Fruit fly (Drosophila melanogaster) whole organism, embryonic: ENCODE data around the gene RpL32.

Experiments
- ATbp ChIP-seq: fragments of 200-800 bp; sonication (Bioruptor generic); optimal IDR thresholded peaks from 2 replicates; lab custom pipeline; 2017; ENCODE audit warnings: missing biosample characterization, mild to moderate bottlenecking, missing genetic modification characterization, missing genetic modification reagents
- Atf3 ChIP-seq: fragments of 200-800 bp; sonication (Bioruptor generic); optimal IDR thresholded peaks from 3 replicates; lab custom pipeline; 2016; ENCODE audit warnings: missing biosample characterization, missing genetic modification characterization
- Blimp-1 ChIP-seq: fragments of 200-800 bp; sonication (Bioruptor generic); optimal IDR thresholded peaks from 3 replicates; lab custom pipeline; 2018; ENCODE audit warnings: missing biosample characterization, missing genetic modification characterization, mild to moderate bottlenecking, moderate library complexity, missing genetic modification reagents
- C15 ChIP-seq: fragments of 200-800 bp; sonication (Bioruptor generic); IDR thresholded peaks from 3 replicates; pipeline ENCODE4 v1.3.6; 2022; ENCODE audit warnings: missing biosample characterization, missing genetic modification characterization
- CG10366 ChIP-seq: fragments of 200-800 bp; sonication (Bioruptor generic); IDR thresholded peaks from 2 replicates; pipeline ENCODE4 v1.3.6; 2022; ENCODE audit warnings: missing biosample characterization, missing genetic modification characterization
- CG10654 ChIP-seq: fragments of 200-800 bp; sonication (Bioruptor generic); optimal IDR thresholded peaks from 2 replicates; lab custom pipeline; 2016; ENCODE audit warnings: missing biosample characterization, missing genetic modification characterization
- CG10979 ChIP-seq: fragments of 200-800 bp; sonication (Bioruptor generic); optimal IDR thresholded peaks from 2 replicates; lab custom pipeline; 2018; ENCODE audit warnings: missing biosample characterization, mild to moderate bottlenecking, missing genetic modification characterization, moderate library complexity
- CG13624 ChIP-seq: fragments of 200-800 bp; sonication (Bioruptor generic); optimal IDR thresholded peaks from 2 replicates; lab custom pipeline; 2016; ENCODE audit warnings: missing biosample characterization, missing genetic modification characterization
- CG14014 ChIP-seq: fragments of 200-800 bp; sonication (Bioruptor generic); IDR thresholded peaks from 2 replicates; pipeline ENCODE4 v1.3.6; 2022; ENCODE audit warnings: missing biosample characterization, missing genetic modification characterization
- CG15011 ChIP-seq: fragments of 200-800 bp; sonication (Bioruptor generic); optimal IDR thresholded peaks from 3 replicates; lab custom pipeline; 2018; ENCODE audit warnings: missing biosample characterization, mild to moderate bottlenecking, missing genetic modification characterization
- CG15073 ChIP-seq: fragments of 200-800 bp; sonication (Bioruptor generic); optimal IDR thresholded peaks from 2 replicates; lab custom pipeline; 2016; ENCODE audit warnings: missing biosample characterization, missing genetic modification characterization
- CG15479 ChIP-seq: fragments of 200-800 bp; sonication (Bioruptor generic); optimal IDR thresholded peaks from 3 replicates; lab custom pipeline; 2019; ENCODE audit warnings: missing biosample characterization, mild to moderate bottlenecking, missing genetic modification characterization, moderate library complexity
- CG15514 ChIP-seq: fragments of 200-800 bp; sonication (Bioruptor generic); optimal IDR thresholded peaks from 3 replicates; lab custom pipeline; 2017; ENCODE audit warnings: missing biosample characterization, missing genetic modification characterization, mild to moderate bottlenecking, moderate library complexity, missing genetic modification reagents
- CG2129 ChIP-seq: fragments of 200-800 bp; sonication (Bioruptor generic); IDR thresholded peaks from 2 replicates; pipeline ENCODE4 v1.3.6; 2022; ENCODE audit warnings: missing biosample characterization, missing genetic modification characterization; ENCODE audit not compliant: partially characterized antibody
- CG2712 ChIP-seq: fragments of 200-800 bp; optimal IDR thresholded peaks from 3 replicates; lab custom pipeline; 2019; ENCODE audit warnings: missing biosample characterization, mild to moderate bottlenecking, missing genetic modification characterization, moderate library complexity
- CG30403 ChIP-seq: fragments of 200-800 bp; sonication (Bioruptor generic); optimal IDR thresholded peaks from 3 replicates; lab custom pipeline; 2016; ENCODE audit warnings: missing biosample characterization, missing genetic modification characterization
- CG4328 ChIP-seq: fragments of 200-800 bp; sonication (Bioruptor generic); optimal IDR thresholded peaks from 3 replicates; lab custom pipeline; 2017; ENCODE audit warnings: missing biosample characterization, missing genetic modification reagents, missing genetic modification characterization
- CG7745 ChIP-seq: fragments of 200-800 bp; sonication (Bioruptor generic); optimal IDR thresholded peaks from 2 replicates; lab custom pipeline; 2018; ENCODE audit warnings: missing biosample characterization, mild to moderate bottlenecking, missing genetic modification characterization, moderate library complexity
- CG8924 ChIP-seq: fragments of 200-800 bp; optimal IDR thresholded peaks from 3 replicates; lab custom pipeline; 2019; ENCODE audit warnings: missing biosample characterization, mild to moderate bottlenecking, missing genetic modification characterization, moderate library complexity
- CHES-1-like ChIP-seq: fragments of 200-800 bp; sonication (Bioruptor generic); optimal IDR thresholded peaks from 2 replicates; lab custom pipeline; 2016; ENCODE audit warnings: missing biosample characterization, missing genetic modification characterization
- CoRest ChIP-seq: fragments of 200-800 bp; sonication (Bioruptor generic); optimal IDR thresholded peaks from 3 replicates; lab custom pipeline; 2018; ENCODE audit warnings: missing biosample characterization, mild to moderate bottlenecking, missing genetic modification characterization, moderate library complexity
- Dip2 ChIP-seq: fragments of 200-800 bp; sonication (Bioruptor generic); IDR thresholded peaks from 2 replicates; pipeline ENCODE4 v1.3.6; 2022; ENCODE audit warnings: missing biosample characterization, missing genetic modification characterization
- Fer1 ChIP-seq: fragments of 200-800 bp; sonication (Bioruptor generic); optimal IDR thresholded peaks from 2 replicates; lab custom pipeline; 2017; ENCODE audit warnings: missing biosample characterization, mild to moderate bottlenecking, missing genetic modification characterization
- Fer3 ChIP-seq: fragments of 200-800 bp; sonication (Bioruptor generic); optimal IDR thresholded peaks from 2 replicates; lab custom pipeline; 2018; ENCODE audit warnings: missing biosample characterization, mild to moderate bottlenecking, missing genetic modification characterization, moderate library complexity
- GATAe ChIP-seq: fragments of 200-800 bp; sonication (Bioruptor generic); conservative IDR thresholded peaks from 2 replicates; pipeline ENCODE4 v1.3.6; 2022; ENCODE audit warnings: missing biosample characterization, missing genetic modification characterization
- Gug ChIP-seq: fragments of 200-800 bp; sonication (Bioruptor generic); IDR thresholded peaks from 4 replicates; pipeline ENCODE4 v1.3.6; 2022; ENCODE audit warnings: missing biosample characterization, missing genetic modification characterization
- H2.0 ChIP-seq: fragments of 200-800 bp; sonication (Bioruptor generic); IDR thresholded peaks from 2 replicates; pipeline ENCODE4 v1.3.6; 2022; ENCODE audit warnings: missing biosample characterization, missing genetic modification characterization
- Hey ChIP-seq: fragments of 200-800 bp; sonication (Bioruptor generic); optimal IDR thresholded peaks from 3 replicates; lab custom pipeline; 2018; ENCODE audit warnings: missing biosample characterization, mild to moderate bottlenecking, missing genetic modification characterization
- HmgD ChIP-seq: fragments of 200-800 bp; sonication (Bioruptor generic); optimal IDR thresholded peaks from 3 replicates; lab custom pipeline; 2016; ENCODE audit warnings: missing biosample characterization, missing genetic modification characterization
- Ssrp ChIP-seq: fragments of 200-800 bp; sonication (Bioruptor generic); optimal IDR thresholded peaks from 2 replicates; lab custom pipeline; 2018; ENCODE audit warnings: missing biosample characterization, mild to moderate bottlenecking, missing genetic modification characterization, moderate library complexity
- TFAM ChIP-seq: fragments of 200-800 bp; sonication (Bioruptor generic); optimal IDR thresholded peaks from 2 replicates; lab custom pipeline; 2017; ENCODE audit warnings: missing biosample characterization, missing genetic modification characterization, inconsistent platforms
- Tbp ChIP-seq: fragments of >200 bp; optimal IDR thresholded peaks from 2 replicates; lab custom pipeline; 2018; ENCODE audit warnings: missing biosample characterization, missing genetic modification characterization
- ab ChIP-seq: fragments of 200-800 bp; sonication (Bioruptor generic); optimal IDR thresholded peaks from 2 replicates; lab custom pipeline; 2016; ENCODE audit warnings: missing biosample characterization, missing genetic modification characterization
- btn ChIP-seq: fragments of 200-800 bp; sonication (Bioruptor generic); optimal IDR thresholded peaks from 2 replicates; lab custom pipeline; 2016; ENCODE audit warnings: missing biosample characterization, missing genetic modification characterization
- cad ChIP-seq: fragments of >200 bp; optimal IDR thresholded peaks from 2 replicates; lab custom pipeline; 2017; ENCODE audit warnings: missing biosample characterization, missing genetic modification characterization
- corto ChIP-seq: fragments of 200-800 bp; sonication (Bioruptor generic); optimal IDR thresholded peaks from 2 replicates; lab custom pipeline; 2016; ENCODE audit warnings: missing biosample characterization, mild to moderate bottlenecking, missing genetic modification characterization, moderate library complexity
- danr ChIP-seq: fragments of 200-800 bp; sonication (Bioruptor generic); IDR thresholded peaks from 2 replicates; pipeline ENCODE4 v1.3.6; 2022; ENCODE audit warnings: missing biosample characterization, missing genetic modification characterization
- dm ChIP-seq: fragments of 200-800 bp; sonication (Bioruptor generic); optimal IDR thresholded peaks from 3 replicates; lab custom pipeline; 2016; ENCODE audit warnings: missing biosample characterization, missing genetic modification characterization
- emc ChIP-seq: fragments of 200-800 bp; sonication (Bioruptor generic); optimal IDR thresholded peaks from 2 replicates; lab custom pipeline; 2016; ENCODE audit warnings: missing biosample characterization, missing genetic modification characterization
- en ChIP-seq: fragments of 200-800 bp; sonication (Bioruptor generic); optimal IDR thresholded peaks from 2 replicates; lab custom pipeline; 2016; ENCODE audit warnings: missing biosample characterization, missing genetic modification characterization
- gro ChIP-seq: fragments of 200-800 bp; sonication (Bioruptor generic); optimal IDR thresholded peaks from 2 replicates; lab custom pipeline; 2016; ENCODE audit warnings: missing biosample characterization, missing genetic modification characterization
- gsb ChIP-seq: fragments of 200-800 bp; sonication (Bioruptor generic); IDR thresholded peaks from 2 replicates; pipeline ENCODE4 v1.3.6; 2022; ENCODE audit warnings: missing biosample characterization, missing genetic modification characterization
- gt ChIP-seq: fragments of 200-800 bp; sonication (Bioruptor generic); IDR thresholded peaks from 2 replicates; pipeline ENCODE4 v1.3.6; 2022; ENCODE audit warnings: missing biosample characterization, missing genetic modification characterization
- hth ChIP-seq: fragments of >200 bp; optimal IDR thresholded peaks from 2 replicates; lab custom pipeline; 2017; ENCODE audit warnings: inconsistent platforms
- mirr ChIP-seq: fragments of 200-800 bp; sonication (Bioruptor generic); optimal IDR thresholded peaks from 3 replicates; lab custom pipeline; 2018; ENCODE audit warnings: missing biosample characterization, mild to moderate bottlenecking, missing genetic modification characterization
- scrt ChIP-seq: fragments of 200-800 bp; sonication (Bioruptor generic); optimal IDR thresholded peaks from 2 replicates; lab custom pipeline; 2018; ENCODE audit warnings: missing biosample characterization, mild to moderate bottlenecking, missing genetic modification characterization, moderate library complexity
- tin ChIP-seq: fragments of 200-800 bp; sonication (Bioruptor generic); optimal IDR thresholded peaks from 3 replicates; lab custom pipeline; 2016; ENCODE audit warnings: missing biosample characterization, missing genetic modification characterization
- tio ChIP-seq: fragments of 200-800 bp; sonication (Bioruptor generic); optimal IDR thresholded peaks from 2 replicates; lab custom pipeline; 2017; ENCODE audit warnings: missing biosample characterization, missing genetic modification characterization, inconsistent platforms
- unc-4 ChIP-seq: fragments of 200-800 bp; sonication (Bioruptor generic); IDR thresholded peaks from 2 replicates; pipeline ENCODE4 v1.3.6; 2022; ENCODE audit warnings: missing biosample characterization, missing genetic modification characterization; ENCODE audit not compliant: partially characterized antibody
- wdn ChIP-seq: fragments of 200-800 bp; sonication (Bioruptor generic); IDR thresholded peaks from 2 replicates; pipeline ENCODE4 v1.3.6; 2022; ENCODE audit warnings: missing biosample characterization, missing genetic modification characterization
- wek ChIP-seq: fragments of 200-800 bp; sonication (Bioruptor generic); optimal IDR thresholded peaks from 3 replicates; lab custom pipeline; 2018; ENCODE audit warnings: missing biosample characterization, mild to moderate bottlenecking, missing genetic modification characterization, moderate library complexity
- zen ChIP-seq: fragments of 200-800 bp; sonication (Bioruptor generic); optimal IDR thresholded peaks from 3 replicates; lab custom pipeline; 2018; ENCODE audit warnings: missing biosample characterization, mild to moderate bottlenecking, missing genetic modification characterization, moderate library complexity

The RpL32 gene

dm6 chr3R:30014977-30015514 is 30.9 kb downstream of the RpL32 start, which contains the start of gene CG7920 (continued):
- TF ChIP-seq CG30403 (GFP tag; lab: Kevin White, UChicago) (peak; percentile 22), CG2712 (tag; lab: Kevin White, UChicago) (peak; percentile 6), CG15514 (GFP tag; lab: Kevin White, UChicago) (peak; percentile 98), gt (GFP tag; lab: Robert Waterston, UW) (no peak), Fer1 (GFP tag; lab: Kevin White, UChicago) (peak; percentile 71), ATbp (no peak), gro (no peak), Dip2 (no peak), btn (GFP tag; lab: Kevin White, UChicago) (no peak), CHES-1-like (peak; percentile 3), CG10979 (tag; lab: Kevin White, UChicago) (peak; percentile 0), CG10366 (GFP tag; lab: Robert Waterston, UW) (no peak), Blimp-1 (GFP tag; lab: Kevin White, UChicago) (no peak), CoRest (tag; lab: Kevin White, UChicago) (peak; percentile 34), tin (peak; percentile 9), emc (GFP tag; lab: Kevin White, UChicago) (no peak), zen (tag; lab: Kevin White, UChicago) (no peak), cad (GFP tag; lab: Kevin White, UChicago) (no peak), wdn (GFP tag; lab: Robert Waterston, UW) (no peak), CG15073 (GFP tag; lab: Kevin White, UChicago) (no peak), Gug (no peak), Fer3 (tag; lab: Kevin White, UChicago) (no peak), mirr (GFP tag; lab: Kevin White, UChicago) (peak; percentile 1), C15 (GFP tag; lab: Robert Waterston, UW) (no peak), wek (GFP tag; lab: Kevin White, UChicago) (no peak), CG14014 (GFP tag; lab: Robert Waterston, UW) (no peak), CG15011 (GFP tag; lab: Kevin White, UChicago) (no peak), CG8924 (tag; lab: Kevin White, UChicago) (peak; percentile 8), gsb (GFP tag; lab: Robert Waterston, UW) (no peak), tio (GFP tag; lab: Kevin White, UChicago) (no peak), ab (no peak), scrt (peak; percentile 47), Atf3 (no peak), danr (GFP tag; lab: Robert Waterston, UW) (no peak), Ssrp (tag; lab: Kevin White, UChicago) (no peak), H2.0 (GFP tag; lab: Robert Waterston, UW) (no peak), CG4328 (GFP tag; lab: Kevin White, UChicago) (no peak), CG13624 (GFP tag; lab: Kevin White, UChicago) (peak; percentile 79), TFAM (GFP tag; lab: Kevin White, UChicago) (no peak), CG15479 (GFP tag; lab: Kevin White, UChicago) (no peak), Hey (tag; lab: Kevin White, UChicago) (no peak), corto (GFP tag; lab: Kevin White, UChicago) (no peak), en (GFP tag; lab: Kevin White, UChicago) (no peak), unc-4 (peak; percentile 83), hth (no peak), Tbp (GFP tag; lab: Kevin White, UChicago) (no peak), HmgD (GFP tag; lab: Kevin White, UChicago) (no peak), CG10654 (GFP tag; lab: Kevin White, UChicago) (no peak), CG2129 (GFP tag; lab: Robert Waterston, UW) (peak; percentile 40), GATAe (GFP tag; lab: Robert Waterston, UW) (no peak), dm (peak; percentile 41), CG7745 (no peak)
